Worm (Caenorhabditis elegans) whole organism, L4 larva: ENCODE results near the gene znf-622.

ENCODE experiments used
- D1046.2 ChIP-seq: fragments of 200-800 bp; sonication (Bioruptor generic); IDR thresholded peaks from 2 replicates; pipeline ENCODE4 v1.3.6; 2022; ENCODE audit warnings: missing genetic modification characterization, missing compliant biosample characterization
- F37D6.2 ChIP-seq: sonication (generic microtip); optimal IDR thresholded peaks from 2 replicates; lab custom pipeline; 2016; ENCODE audit warnings: mild to moderate bottlenecking, missing genetic modification characterization, missing compliant biosample characterization
- F44E2.7 ChIP-seq: fragments of 200-800 bp; sonication (Bioruptor generic); IDR thresholded peaks from 2 replicates; pipeline ENCODE4 v2.1.2; 2022; ENCODE audit warnings: missing genetic modification characterization, missing compliant biosample characterization
- R02D3.7 ChIP-seq: fragments of 150-350 bp; sonication (generic microtip); optimal IDR thresholded peaks from 3 replicates; lab custom pipeline; 2014; ENCODE audit warnings: missing biosample characterization, missing genetic modification characterization
- T20F7.1 ChIP-seq: fragments of 200-800 bp; sonication (Bioruptor generic); optimal IDR thresholded peaks from 2 replicates; lab custom pipeline; 2018; ENCODE audit warnings: mild to moderate bottlenecking, missing genetic modification characterization, missing compliant biosample characterization
- Y48G9A.11 ChIP-seq: fragments of 200-800 bp; sonication (Bioruptor generic); IDR thresholded peaks from 2 replicates; pipeline ENCODE4 v1.3.6; 2022; ENCODE audit warnings: missing genetic modification reagents, missing genetic modification characterization, missing compliant biosample characterization
- ZK337.2 ChIP-seq: fragments of 200-800 bp; sonication (Bioruptor generic); IDR thresholded peaks from 2 replicates; pipeline ENCODE4 v1.3.6; 2022; ENCODE audit warnings: missing genetic modification reagents, missing genetic modification characterization, missing compliant biosample characterization
- ZK546.5 ChIP-seq, 2 experiments: sonication (generic microtip); optimal IDR thresholded peaks; 2 replicates each; lab custom pipeline; 2017; ENCODE audit warnings: missing biosample characterization in 2 of 2, missing genetic modification characterization in 2 of 2
- aly-2 ChIP-seq: sonication (generic microtip); optimal IDR thresholded peaks from 2 replicates; lab custom pipeline; 2018; ENCODE audit warnings: missing biosample characterization, missing genetic modification characterization
- ama-1 ChIP-seq: fragments of 150-350 bp; optimal IDR thresholded peaks from 2 replicates; lab custom pipeline; 2014; ENCODE audit warnings: inconsistent platforms, mixed read lengths
- attf-4 ChIP-seq: sonication (generic microtip); optimal IDR thresholded peaks from 3 replicates; lab custom pipeline; 2017; ENCODE audit warnings: missing biosample characterization, missing genetic modification characterization
- ceh-20 ChIP-seq: fragments of 200-800 bp; sonication (Bioruptor generic); IDR thresholded peaks from 2 replicates; pipeline ENCODE4 v1.3.6; 2022; ENCODE audit warnings: missing genetic modification reagents, missing genetic modification characterization, missing compliant biosample characterization
- ceh-32 ChIP-seq: sonication (generic microtip); optimal IDR thresholded peaks from 2 replicates; lab custom pipeline; 2016; ENCODE audit warnings: mild to moderate bottlenecking, missing genetic modification characterization, missing compliant biosample characterization; ENCODE audit not compliant: poor library complexity
- ceh-44 ChIP-seq: fragments of 200-800 bp; sonication (Bioruptor generic); IDR thresholded peaks from 2 replicates; pipeline ENCODE4 v1.3.6; 2022; ENCODE audit warnings: missing genetic modification reagents, missing genetic modification characterization, missing compliant biosample characterization
- ceh-62 ChIP-seq: sonication (generic microtip); optimal IDR thresholded peaks from 2 replicates; lab custom pipeline; 2017; ENCODE audit warnings: missing biosample characterization, missing genetic modification characterization
- cey-2 ChIP-seq: sonication (generic microtip); optimal IDR thresholded peaks from 3 replicates; lab custom pipeline; 2017; ENCODE audit warnings: missing genetic modification characterization, mild to moderate bottlenecking, missing compliant biosample characterization, antibody characterized with exemption, borderline replicate concordance; ENCODE audit not compliant: insufficient read depth
- daf-12 ChIP-seq: fragments of 150-350 bp; optimal IDR thresholded peaks from 2 replicates; lab custom pipeline; 2014; ENCODE audit warnings: missing biosample characterization, missing genetic modification reagents, missing genetic modification characterization
- daf-8 ChIP-seq: fragments of 200-800 bp; sonication (Bioruptor generic); IDR thresholded peaks from 2 replicates; pipeline ENCODE4 v1.3.6; 2022; ENCODE audit warnings: missing genetic modification characterization, missing compliant biosample characterization
- dmd-6 ChIP-seq: fragments of 200-800 bp; sonication (Bioruptor generic); IDR thresholded peaks from 2 replicates; pipeline ENCODE4 v1.3.6; 2022; ENCODE audit warnings: missing genetic modification reagents, missing genetic modification characterization, missing compliant biosample characterization
- dmd-8 ChIP-seq: fragments of 200-800 bp; sonication (Bioruptor generic); IDR thresholded peaks from 2 replicates; pipeline ENCODE4 v1.3.6; 2022; ENCODE audit warnings: missing genetic modification characterization, missing compliant biosample characterization
- dmd-9 ChIP-seq: fragments of 200-800 bp; sonication (Bioruptor generic); IDR thresholded peaks from 2 replicates; pipeline ENCODE4 v1.3.6; 2022; ENCODE audit warnings: missing genetic modification reagents, missing genetic modification characterization, missing compliant biosample characterization
- duxl-1 ChIP-seq: sonication (generic microtip); optimal IDR thresholded peaks from 2 replicates; lab custom pipeline; 2016; ENCODE audit warnings: mild to moderate bottlenecking, missing genetic modification characterization, moderate library complexity, missing compliant biosample characterization; ENCODE audit not compliant: poor library complexity
- dve-1 ChIP-seq: sonication (generic microtip); optimal IDR thresholded peaks from 2 replicates; lab custom pipeline; 2017; ENCODE audit warnings: antibody characterized with exemption, mild to moderate bottlenecking, missing genetic modification characterization, missing compliant biosample characterization; ENCODE audit not compliant: insufficient read depth
- egl-43 ChIP-seq: fragments of 200-800 bp; sonication (Bioruptor generic); IDR thresholded peaks from 2 replicates; pipeline ENCODE4 v1.3.6; 2022; ENCODE audit warnings: missing genetic modification reagents, missing genetic modification characterization, missing compliant biosample characterization
- hif-1 ChIP-seq, 2 experiments: sonication (generic microtip); optimal IDR thresholded peaks; 2 replicates each; lab custom pipeline; 2016 to 2017; ENCODE audit warnings: missing compliant biosample characterization in 2 of 2, missing genetic modification characterization in 2 of 2, missing genetic modification reagents in 2 of 2, missing genotype in 2 of 2, mild to moderate bottlenecking in 1 of 2
- hlh-11 ChIP-seq: fragments of 200-800 bp; sonication (Bioruptor generic); optimal IDR thresholded peaks from 2 replicates; lab custom pipeline; 2018; ENCODE audit warnings: mild to moderate bottlenecking, missing genetic modification characterization, missing compliant biosample characterization
- jun-1 ChIP-seq: fragments of 150-350 bp; optimal IDR thresholded peaks from 2 replicates; lab custom pipeline; 2014; ENCODE audit warnings: missing biosample characterization, missing genetic modification reagents, missing genetic modification characterization
- lim-7 ChIP-seq: fragments of 200-800 bp; sonication (Bioruptor generic); IDR thresholded peaks from 2 replicates; pipeline ENCODE4 v1.3.6; 2022; ENCODE audit warnings: missing genetic modification characterization, missing compliant biosample characterization
- lin-13 ChIP-seq: fragments of 150-350 bp; optimal IDR thresholded peaks from 2 replicates; lab custom pipeline; 2014; ENCODE audit warnings: missing biosample characterization, missing genetic modification reagents, missing genetic modification characterization
- lin-15B ChIP-seq: fragments of 150-350 bp; sonication (generic microtip); optimal IDR thresholded peaks from 3 replicates; lab custom pipeline; 2014; ENCODE audit warnings: missing biosample characterization, missing genetic modification characterization
- lin-29 ChIP-seq: fragments of 200-800 bp; sonication (Bioruptor generic); IDR thresholded peaks from 2 replicates; pipeline ENCODE4 v1.3.6; 2022; ENCODE audit warnings: missing genetic modification reagents, missing genetic modification characterization, missing compliant biosample characterization
- lin-38 ChIP-seq: fragments of 200-800 bp; sonication (Bioruptor generic); IDR thresholded peaks from 2 replicates; pipeline ENCODE4 v1.3.6; 2022; ENCODE audit warnings: missing genetic modification reagents, missing genetic modification characterization, missing compliant biosample characterization
- madf-5 ChIP-seq, 2 experiments: fragments of 200-800 bp; sonication (Bioruptor generic); IDR thresholded peaks; 2 replicates each; pipeline ENCODE4 v1.3.6; 2022; ENCODE audit warnings: missing compliant biosample characterization in 2 of 2, missing genetic modification characterization in 2 of 2
- madf-9 ChIP-seq: fragments of 200-800 bp; sonication (Bioruptor generic); conservative IDR thresholded peaks from 2 replicates; pipeline ENCODE4 v1.3.6; 2022; ENCODE audit warnings: missing genetic modification reagents, missing genetic modification characterization, missing compliant biosample characterization
- mxl-2 ChIP-seq: fragments of 200-800 bp; sonication (Bioruptor generic); conservative IDR thresholded peaks from 2 replicates; pipeline ENCODE4 v1.3.6; 2022; ENCODE audit warnings: missing genetic modification reagents, missing genetic modification characterization, missing compliant biosample characterization
- nhr-10 ChIP-seq: fragments of 150-350 bp; optimal IDR thresholded peaks from 2 replicates; lab custom pipeline; 2014; ENCODE audit warnings: missing biosample characterization, missing genetic modification characterization
- nhr-102 ChIP-seq: sonication (generic microtip); optimal IDR thresholded peaks from 2 replicates; lab custom pipeline; 2016; ENCODE audit warnings: mild to moderate bottlenecking, missing genetic modification characterization, moderate library complexity, missing compliant biosample characterization
- nhr-237 ChIP-seq: sonication (generic microtip); optimal IDR thresholded peaks from 2 replicates; lab custom pipeline; 2017; ENCODE audit warnings: missing biosample characterization, missing genetic modification characterization
- nhr-28 ChIP-seq: fragments of 150-350 bp; optimal IDR thresholded peaks from 2 replicates; lab custom pipeline; 2014; ENCODE audit warnings: missing biosample characterization, missing genetic modification characterization
- nhr-41 ChIP-seq: fragments of 200-800 bp; sonication (Bioruptor generic); IDR thresholded peaks from 2 replicates; pipeline ENCODE4 v1.3.6; 2022; ENCODE audit warnings: missing genetic modification reagents, missing genetic modification characterization, missing compliant biosample characterization
- nhr-48 ChIP-seq: sonication (generic microtip); optimal IDR thresholded peaks from 2 replicates; lab custom pipeline; 2016; ENCODE audit warnings: mild to moderate bottlenecking, missing genetic modification characterization, missing compliant biosample characterization
- nhr-6 ChIP-seq: fragments of 150-350 bp; optimal IDR thresholded peaks from 2 replicates; lab custom pipeline; 2014; ENCODE audit warnings: missing biosample characterization, missing genetic modification characterization
- rbr-2 ChIP-seq: sonication (generic microtip); optimal IDR thresholded peaks from 2 replicates; lab custom pipeline; 2016; ENCODE audit warnings: missing genotype, missing genetic modification characterization, missing compliant biosample characterization
- sdz-12 ChIP-seq: fragments of 200-800 bp; sonication (Bioruptor generic); optimal IDR thresholded peaks from 2 replicates; lab custom pipeline; 2018; ENCODE audit warnings: mild to moderate bottlenecking, missing genetic modification characterization, missing compliant biosample characterization
- snpc-4 ChIP-seq: fragments of 150-350 bp; optimal IDR thresholded peaks from 2 replicates; lab custom pipeline; 2014; ENCODE audit warnings: missing biosample characterization, missing genetic modification characterization
- spr-3 ChIP-seq: fragments of 200-800 bp; sonication (Bioruptor generic); optimal IDR thresholded peaks from 2 replicates; lab custom pipeline; 2018; ENCODE audit warnings: mild to moderate bottlenecking, missing genetic modification characterization, missing compliant biosample characterization
- tag-97 ChIP-seq: fragments of 200-800 bp; sonication (Bioruptor generic); IDR thresholded peaks from 2 replicates; pipeline ENCODE4 v1.3.6; 2022; ENCODE audit warnings: missing genetic modification characterization, missing compliant biosample characterization
- zfp-2 ChIP-seq: sonication (generic microtip); optimal IDR thresholded peaks from 2 replicates; lab custom pipeline; 2016; ENCODE audit warnings: mild to moderate bottlenecking, missing genetic modification characterization, missing compliant biosample characterization
- zfp-3 ChIP-seq: fragments of 200-800 bp; sonication (Bioruptor generic); conservative IDR thresholded peaks from 2 replicates; pipeline ENCODE4 v1.3.6; 2022; ENCODE audit warnings: missing genetic modification reagents, missing genetic modification characterization, missing compliant biosample characterization
- zip-11 ChIP-seq: fragments of 200-800 bp; sonication (Bioruptor generic); IDR thresholded peaks from 2 replicates; pipeline ENCODE4 v1.3.6; 2022; ENCODE audit warnings: missing genetic modification characterization, missing compliant biosample characterization
- ztf-11 ChIP-seq: fragments of 150-350 bp; optimal IDR thresholded peaks from 2 replicates; lab custom pipeline; 2014; ENCODE audit warnings: missing biosample characterization, missing genetic modification characterization

Gene znf-622

ce11 chrIII:6373850-6374474 is 7.5 kb upstream of the znf-622 start (continued):
- TF ChIP-seq egl-43 (GFP tag; lab: Robert Waterston, UW) = 0 out of 2 replicates have a peak, but pooled peaks have one; percentile 56
- TF ChIP-seq dve-1 = no peak
- no peak for TF ChIP-seq madf-5 (GFP tag; IDR thresholded peaks at IDR 0.05; lab: Robert Waterston, UW)
- TF ChIP-seq ZK337.2 (GFP tag; lab: Robert Waterston, UW) = no peak
- no peak for TF ChIP-seq ceh-62
- no peak for TF ChIP-seq F37D6.2
- no peak for TF ChIP-seq nhr-48 (tag; lab: Kevin White, UChicago)
- no peak for TF ChIP-seq zfp-3 (GFP tag; lab: Robert Waterston, UW)
- no peak for TF ChIP-seq ztf-11
- 0 out of 2 replicates have a peak, but pooled peaks have one; percentile 24 for TF ChIP-seq ceh-20 (GFP tag; lab: Robert Waterston, UW)
- 0 out of 2 replicates have a peak, but pooled peaks have one; percentile 6 for TF ChIP-seq dmd-8 (GFP tag; lab: Robert Waterston, UW)
- no peak for TF ChIP-seq lin-29 (GFP tag; lab: Robert Waterston, UW)
- TF ChIP-seq snpc-4 (tag; lab: Kevin White, UChicago) = no peak
- no peak for TF ChIP-seq lin-13 (GFP tag; lab: Kevin White, UChicago)
- no peak for TF ChIP-seq attf-4 (tag; lab: Kevin White, UChicago)
- peak; percentile 81 for TF ChIP-seq Y48G9A.11 (GFP tag; lab: Robert Waterston, UW)
- peak; percentile 3; the same call in 1 of the 2 replicates for TF ChIP-seq lim-7 (GFP tag; lab: Robert Waterston, UW)
- no peak for TF ChIP-seq rbr-2
- no peak for TF ChIP-seq hif-1 (tag; optimal IDR thresholded peaks at IDR 0.05; lab: Kevin White, UChicago)
- TF ChIP-seq nhr-102 (tag; lab: Kevin White, UChicago) = no peak
- no peak for TF ChIP-seq dmd-6 (GFP tag; lab: Robert Waterston, UW)
- TF ChIP-seq dmd-9 (GFP tag; lab: Robert Waterston, UW) = no peak
- no peak for TF ChIP-seq jun-1
- no peak for TF ChIP-seq zfp-2 (tag; lab: Kevin White, UChicago)
- TF ChIP-seq spr-3 (GFP tag; lab: Kevin White, UChicago) = no peak
- TF ChIP-seq nhr-10 (tag; lab: Kevin White, UChicago) = no peak
- TF ChIP-seq lin-15B = no peak
- TF ChIP-seq nhr-237 (tag; lab: Kevin White, UChicago) = no peak
- TF ChIP-seq nhr-41 = no peak
- peak; percentile 55 for TF ChIP-seq ama-1 (lab: Kevin White, UChicago)
- no peak for TF ChIP-seq aly-2 (tag; lab: Kevin White, UChicago)
- TF ChIP-seq zip-11 = no peak
- TF ChIP-seq ZK546.5 (tag; optimal IDR thresholded peaks at IDR 0.05; lab: Kevin White, UChicago) = no peak
- peak; percentile 67 for TF ChIP-seq duxl-1
- TF ChIP-seq R02D3.7 (tag; lab: Kevin White, UChicago) = no peak
- TF ChIP-seq lin-38 = peak; percentile 71
- TF ChIP-seq nhr-6 (tag; lab: Kevin White, UChicago) = no peak
- no peak for TF ChIP-seq F44E2.7 (GFP tag; lab: Robert Waterston, UW)
- TF ChIP-seq hlh-11 = no peak
- no peak for TF ChIP-seq ceh-44 (GFP tag; lab: Robert Waterston, UW)
- TF ChIP-seq tag-97 (GFP tag; lab: Robert Waterston, UW) = no peak
- no peak for TF ChIP-seq nhr-28 (tag; lab: Kevin White, UChicago)
- no peak for TF ChIP-seq daf-12
- TF ChIP-seq daf-8 (GFP tag; lab: Robert Waterston, UW) = no peak
- no peak for TF ChIP-seq D1046.2 (GFP tag; lab: Robert Waterston, UW)
- no peak for TF ChIP-seq cey-2 (tag; lab: Kevin White, UChicago)
- TF ChIP-seq madf-9 = no peak
- no peak for TF ChIP-seq T20F7.1 (GFP tag; lab: Kevin White, UChicago)
- TF ChIP-seq ceh-32 (tag; lab: Kevin White, UChicago) = no peak
- no peak for TF ChIP-seq sdz-12 (GFP tag; lab: Kevin White, UChicago)
- no peak for TF ChIP-seq mxl-2
